Worm (Caenorhabditis elegans) whole organism, L1 larva: ENCODE data around the gene srx-56.
A peak's percentile ranks its signal among the peaks of the same experiment; 100 is the strongest.

ENCODE experiments used
- C04F5.9 ChIP-seq: sonication (generic microtip); optimal IDR thresholded peaks from 2 replicates; lab custom pipeline; 2016; ENCODE audit warnings: missing genetic modification characterization, missing compliant biosample characterization
- C34B4.2 ChIP-seq: sonication (generic microtip); optimal IDR thresholded peaks from 2 replicates; lab custom pipeline; 2017; ENCODE audit warnings: mild to moderate bottlenecking, missing genetic modification characterization, missing compliant biosample characterization
- F16B12.6 ChIP-seq: fragments of 150-350 bp; optimal IDR thresholded peaks from 2 replicates; lab custom pipeline; 2014; ENCODE audit warnings: missing biosample characterization, missing genetic modification characterization
- aha-1 ChIP-seq: fragments of 150-350 bp; optimal IDR thresholded peaks from 2 replicates; lab custom pipeline; 2014; ENCODE audit warnings: missing biosample characterization, missing genetic modification characterization
- alr-1 ChIP-seq: fragments of 200-800 bp; sonication (Bioruptor generic); optimal IDR thresholded peaks from 2 replicates; lab custom pipeline; 2018; ENCODE audit warnings: borderline replicate concordance, mild to moderate bottlenecking, missing genetic modification characterization, missing compliant biosample characterization
- aly-2 ChIP-seq: fragments of 150-350 bp; optimal IDR thresholded peaks from 2 replicates; lab custom pipeline; 2014; ENCODE audit warnings: missing biosample characterization, missing genetic modification characterization
- ama-1 ChIP-seq: fragments of 150-350 bp; optimal IDR thresholded peaks from 2 replicates; lab custom pipeline; 2014
- ceh-88 ChIP-seq: fragments of 200-800 bp; sonication (Bioruptor generic); IDR thresholded peaks from 2 replicates; pipeline ENCODE4 v1.3.6; 2022; ENCODE audit warnings: missing genetic modification characterization, missing compliant biosample characterization
- ceh-90 ChIP-seq: sonication (generic microtip); optimal IDR thresholded peaks from 2 replicates; lab custom pipeline; 2016; ENCODE audit warnings: missing genetic modification characterization, missing compliant biosample characterization
- efl-3 ChIP-seq: fragments of 200-800 bp; sonication (Bioruptor generic); optimal IDR thresholded peaks from 2 replicates; lab custom pipeline; 2018; ENCODE audit warnings: mild to moderate bottlenecking, missing genetic modification characterization, missing compliant biosample characterization
- egl-13 ChIP-seq: sonication (generic microtip); optimal IDR thresholded peaks from 2 replicates; lab custom pipeline; 2016; ENCODE audit warnings: missing genotype, missing genetic modification reagents, missing genetic modification characterization, missing compliant biosample characterization
- elt-3 ChIP-seq, 6 experiments: fragments of 150-350 bp in 1 of 6; sonication (generic microtip); optimal IDR thresholded peaks; 2 replicates each; lab custom pipeline; 2017 to 2018; ENCODE audit warnings: missing biosample characterization in 6 of 6, missing genetic modification characterization in 6 of 6, inconsistent platforms in 1 of 6
- ets-5 ChIP-seq: fragments of 200-800 bp; sonication (Bioruptor generic); IDR thresholded peaks from 2 replicates; pipeline ENCODE4 v1.3.6; 2022; ENCODE audit warnings: missing genetic modification characterization, missing compliant biosample characterization
- fkh-10 ChIP-seq: sonication (generic microtip); optimal IDR thresholded peaks from 2 replicates; lab custom pipeline; 2017; ENCODE audit warnings: missing biosample characterization, missing genetic modification reagents, missing genetic modification characterization
- fos-1 ChIP-seq: fragments of 150-350 bp; optimal IDR thresholded peaks from 2 replicates; lab custom pipeline; 2014; ENCODE audit warnings: missing biosample characterization, missing genetic modification characterization
- hlh-4 ChIP-seq: sonication (generic microtip); optimal IDR thresholded peaks from 2 replicates; lab custom pipeline; 2016; ENCODE audit warnings: mild to moderate bottlenecking, missing genetic modification characterization, missing compliant biosample characterization
- isw-1 ChIP-seq: fragments of 200-800 bp; sonication (Bioruptor generic); IDR thresholded peaks from 2 replicates; pipeline ENCODE4 v1.3.6; 2022; ENCODE audit warnings: missing genetic modification characterization, missing compliant biosample characterization
- jun-1 ChIP-seq: fragments of 150-350 bp; optimal IDR thresholded peaks from 2 replicates; lab custom pipeline; 2014; ENCODE audit warnings: missing biosample characterization, missing genetic modification reagents, missing genetic modification characterization
- lin-13 ChIP-seq: fragments of 150-350 bp; optimal IDR thresholded peaks from 2 replicates; lab custom pipeline; 2014; ENCODE audit warnings: missing biosample characterization, missing genetic modification reagents, missing genetic modification characterization
- lin-15B ChIP-seq: fragments of 150-350 bp; sonication (generic microtip); optimal IDR thresholded peaks from 3 replicates; lab custom pipeline; 2014; ENCODE audit warnings: missing biosample characterization, missing genetic modification characterization
- lin-35 ChIP-seq, 2 experiments: fragments of 150-350 bp; optimal IDR thresholded peaks; 2 replicates each; lab custom pipeline; 2014; ENCODE audit warnings: missing biosample characterization in 2 of 2, missing genetic modification characterization in 2 of 2, missing genetic modification reagents in 2 of 2
- lsy-2 ChIP-seq, 2 experiments: fragments of 150-350 bp; optimal IDR thresholded peaks; 2 replicates each; lab custom pipeline; 2014; ENCODE audit warnings: missing biosample characterization in 2 of 2, missing genetic modification characterization in 2 of 2
- mab-9 ChIP-seq: fragments of 200-800 bp; sonication (Bioruptor generic); IDR thresholded peaks from 2 replicates; pipeline ENCODE4 v1.3.6; 2022; ENCODE audit warnings: missing genetic modification reagents, missing genetic modification characterization, missing compliant biosample characterization
- nhr-11 ChIP-seq: fragments of 150-350 bp; optimal IDR thresholded peaks from 2 replicates; lab custom pipeline; 2014; ENCODE audit warnings: missing biosample characterization, missing genetic modification characterization
- nhr-20 ChIP-seq: sonication (generic microtip); optimal IDR thresholded peaks from 2 replicates; lab custom pipeline; 2016; ENCODE audit warnings: mild to moderate bottlenecking, missing genetic modification characterization, missing compliant biosample characterization
- nhr-237 ChIP-seq: fragments of 150-350 bp; optimal IDR thresholded peaks from 2 replicates; lab custom pipeline; 2014; ENCODE audit warnings: missing biosample characterization, missing genetic modification characterization
- nhr-28 ChIP-seq: fragments of 150-350 bp; optimal IDR thresholded peaks from 2 replicates; lab custom pipeline; 2014; ENCODE audit warnings: missing biosample characterization, missing genetic modification characterization
- nhr-47 ChIP-seq: sonication (generic microtip); optimal IDR thresholded peaks from 2 replicates; lab custom pipeline; 2016; ENCODE audit warnings: mild to moderate bottlenecking, missing genetic modification characterization, moderate library complexity, missing compliant biosample characterization
- nhr-71 ChIP-seq: sonication (generic microtip); optimal IDR thresholded peaks from 2 replicates; lab custom pipeline; 2016; ENCODE audit warnings: mild to moderate bottlenecking, missing genetic modification characterization, moderate library complexity, missing compliant biosample characterization
- nhr-77 ChIP-seq: fragments of 150-350 bp; optimal IDR thresholded peaks from 2 replicates; lab custom pipeline; 2014; ENCODE audit warnings: missing biosample characterization, missing genetic modification characterization
- nhr-84 ChIP-seq: sonication (generic microtip); optimal IDR thresholded peaks from 2 replicates; lab custom pipeline; 2017; ENCODE audit warnings: missing biosample characterization, missing genetic modification characterization
- pag-3 ChIP-seq: sonication (generic microtip); optimal IDR thresholded peaks from 2 replicates; lab custom pipeline; 2017; ENCODE audit warnings: missing genetic modification characterization, mild to moderate bottlenecking, missing compliant biosample characterization, antibody characterized with exemption, borderline replicate concordance; ENCODE audit not compliant: insufficient read depth
- pqm-1 ChIP-seq: sonication (generic microtip); optimal IDR thresholded peaks from 3 replicates; lab custom pipeline; 2017; ENCODE audit warnings: missing biosample characterization, missing genetic modification characterization
- rnt-1 ChIP-seq: sonication (generic microtip); optimal IDR thresholded peaks from 2 replicates; lab custom pipeline; 2016; ENCODE audit warnings: mild to moderate bottlenecking, missing genetic modification characterization, moderate library complexity, missing compliant biosample characterization
- skn-1 ChIP-seq: fragments of 150-350 bp; optimal IDR thresholded peaks from 2 replicates; lab custom pipeline; 2014; ENCODE audit warnings: missing biosample characterization, missing genetic modification characterization
- snu-23 ChIP-seq: sonication (generic microtip); optimal IDR thresholded peaks from 2 replicates; lab custom pipeline; 2016; ENCODE audit warnings: missing genetic modification characterization, missing compliant biosample characterization
- sox-4 ChIP-seq: sonication (generic microtip); optimal IDR thresholded peaks from 2 replicates; lab custom pipeline; 2016; ENCODE audit warnings: missing genetic modification characterization, missing compliant biosample characterization
- sup-37 ChIP-seq: fragments of 200-800 bp; sonication (Bioruptor generic); optimal IDR thresholded peaks from 2 replicates; lab custom pipeline; 2018; ENCODE audit warnings: mild to moderate bottlenecking, missing genetic modification characterization, missing compliant biosample characterization
- swsn-7 ChIP-seq: sonication (generic microtip); optimal IDR thresholded peaks from 2 replicates; lab custom pipeline; 2016; ENCODE audit warnings: missing genetic modification characterization, missing compliant biosample characterization
- tbx-2 ChIP-seq: sonication (generic microtip); optimal IDR thresholded peaks from 2 replicates; lab custom pipeline; 2016; ENCODE audit warnings: missing genetic modification characterization, missing compliant biosample characterization
- tlp-1 ChIP-seq: fragments of 150-350 bp; optimal IDR thresholded peaks from 2 replicates; lab custom pipeline; 2014; ENCODE audit warnings: missing biosample characterization, missing genetic modification characterization
- unc-30 ChIP-seq: sonication (generic microtip); optimal IDR thresholded peaks from 2 replicates; lab custom pipeline; 2017; ENCODE audit warnings: missing biosample characterization, missing genetic modification characterization
- unc-62 ChIP-seq: fragments of 150-350 bp; optimal IDR thresholded peaks from 2 replicates; lab custom pipeline; 2014; ENCODE audit warnings: missing biosample characterization, missing genetic modification reagents, missing genetic modification characterization
- unc-98 ChIP-seq: fragments of 200-800 bp; sonication (Bioruptor generic); IDR thresholded peaks from 2 replicates; pipeline ENCODE4 v1.3.6; 2022; ENCODE audit warnings: missing genetic modification characterization, missing compliant biosample characterization
- xbp-1 ChIP-seq: sonication (generic microtip); optimal IDR thresholded peaks from 2 replicates; lab custom pipeline; 2016; ENCODE audit warnings: missing genetic modification characterization, missing compliant biosample characterization
- zag-1 ChIP-seq: fragments of 150-350 bp; optimal IDR thresholded peaks from 2 replicates; lab custom pipeline; 2014; ENCODE audit warnings: missing biosample characterization, missing genetic modification characterization
- ztf-4 ChIP-seq: fragments of 150-350 bp; optimal IDR thresholded peaks from 2 replicates; lab custom pipeline; 2014; ENCODE audit warnings: missing biosample characterization, missing genetic modification characterization

srx-56 gene

DNA sequence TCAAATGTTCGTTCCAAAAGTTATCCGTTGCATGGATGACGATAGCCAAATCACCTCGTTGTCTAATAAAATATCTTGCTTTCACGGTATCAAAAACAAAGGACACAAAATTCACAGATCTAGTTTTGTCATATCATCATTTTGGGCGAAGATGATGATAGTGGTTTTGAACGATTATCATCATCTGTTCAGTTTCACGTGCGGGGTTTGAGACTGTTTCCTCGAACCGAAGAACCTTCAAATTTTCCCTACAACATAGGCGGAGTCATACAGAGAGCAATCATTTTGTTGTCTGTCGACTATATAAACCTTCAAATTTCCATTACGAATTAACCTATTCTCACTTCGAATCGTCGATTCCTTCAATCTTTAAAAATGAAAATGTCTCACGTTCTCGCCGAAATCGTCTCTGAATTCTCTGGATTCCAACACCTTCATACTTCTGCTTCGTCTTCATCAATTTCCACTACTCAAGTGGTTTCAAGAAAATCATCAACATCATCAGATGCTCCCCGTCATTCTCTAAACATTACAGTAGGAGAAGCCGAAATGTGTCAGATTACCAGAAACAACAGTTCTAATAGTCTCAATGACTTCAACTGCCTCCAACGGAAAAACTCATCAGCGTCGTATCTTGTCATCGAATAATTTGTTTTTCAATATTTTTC lies 39.1 kb downstream of the srx-56 start, which contains the start of gene F18E3.11 (continued):
- peak; percentile 88 for TF ChIP-seq nhr-20 (tag; lab: Kevin White, UChicago)
- no peak for TF ChIP-seq ama-1
- peak; percentile 74 for TF ChIP-seq nhr-71
- TF ChIP-seq, all 84 proteins: peak for 14

- TF ChIP-seq F16B12.6 (tag; lab: Kevin White, UChicago) = no peak
- no peak for TF ChIP-seq ceh-88 (GFP tag; lab: Robert Waterston, UW)
- peak in 1 of 2 experiments; percentile 12 for TF ChIP-seq lin-35 (GFP tag; optimal IDR thresholded peaks at IDR 0.05; lab: Kevin White, UChicago)
- no peak for TF ChIP-seq lin-15B (tag; lab: Kevin White, UChicago)
- no peak for TF ChIP-seq nhr-77
- no peak for TF ChIP-seq ztf-4 (tag; lab: Kevin White, UChicago)
- no peak for TF ChIP-seq ceh-90
- TF ChIP-seq unc-30 = no peak
- TF ChIP-seq nhr-237 (tag; lab: Kevin White, UChicago) = no peak
- TF ChIP-seq, all 84 proteins: peak for 1
These were observed 40.7 kb downstream of the srx-56 start, which contains the start of gene F18E3.12 for ce11 chrV:7414909-7415308. Gene F18E3.12, plus strand, starts transcription at chrV:7414985.

ce11 chrV:7415780-7416428 lies 41.7 kb downstream of the srx-56 start, which contains the start of gene F18E3.13:
Gene F18E3.13, plus strand, starts transcription at chrV:7416164.
- TF ChIP-seq nhr-47 (peak; percentile 34), isw-1 (no peak), zag-1 (no peak), fkh-10 (GFP tag; lab: Kevin White, UChicago) (no peak), efl-3 (GFP tag; lab: Kevin White, UChicago) (no peak), pqm-1 (no peak), nhr-28 (tag; lab: Kevin White, UChicago) (no peak), nhr-20 (tag; lab: Kevin White, UChicago) (peak; percentile 95), fos-1 (tag; lab: Kevin White, UChicago) (no peak), nhr-237 (tag; lab: Kevin White, UChicago) (no peak), mab-9 (no peak), unc-62 (GFP tag; lab: Kevin White, UChicago) (no peak), C34B4.2 (tag; lab: Kevin White, UChicago) (no peak), elt-3 (tag; optimal IDR thresholded peaks at IDR 0.05; lab: Kevin White, UChicago) (peak in 5 of 6 experiments; percentile 43 to 97 (median 69)), sox-4 (no peak), lsy-2 (tag; optimal IDR thresholded peaks at IDR 0.05; lab: Kevin White, UChicago) (no peak), sup-37 (GFP tag; lab: Kevin White, UChicago) (no peak), unc-98 (GFP tag; lab: Robert Waterston, UW) (no peak), hlh-4 (tag; lab: Kevin White, UChicago) (no peak), tlp-1 (no peak), C04F5.9 (tag; lab: Kevin White, UChicago) (no peak), aly-2 (tag; lab: Kevin White, UChicago) (no peak), snu-23 (GFP tag; lab: Kevin White, UChicago) (peak; percentile 74), ama-1 (no peak), F16B12.6 (tag; lab: Kevin White, UChicago) (no peak), lin-13 (GFP tag; lab: Kevin White, UChicago) (no peak), jun-1 (tag; lab: Kevin White, UChicago) (peak; percentile 7), skn-1 (tag; lab: Kevin White, UChicago) (peak; percentile 65), alr-1 (no peak), tbx-2 (tag; lab: Kevin White, UChicago) (peak; percentile 70), ets-5 (GFP tag; lab: Robert Waterston, UW) (no peak), ceh-90 (no peak), swsn-7 (tag; lab: Kevin White, UChicago) (no peak), rnt-1 (tag; lab: Kevin White, UChicago) (no peak), nhr-84 (tag; lab: Kevin White, UChicago) (no peak), ztf-4 (tag; lab: Kevin White, UChicago) (peak; percentile 50), xbp-1 (tag; lab: Kevin White, UChicago) (no peak), nhr-71 (peak; percentile 88), aha-1 (tag; lab: Kevin White, UChicago) (no peak), unc-30 (no peak), pag-3 (tag; lab: Kevin White, UChicago) (no peak), egl-13 (tag; lab: Kevin White, UChicago) (no peak), nhr-11 (tag; lab: Kevin White, UChicago) (no peak)
